Worm (Caenorhabditis elegans) whole organism, late embryonic: ENCODE results near the gene F41E6.1.
A peak's percentile ranks its signal among the peaks of the same experiment; 100 is the strongest.

ENCODE experiments used
- F13H6.1 ChIP-seq: sonication (generic microtip); optimal IDR thresholded peaks from 2 replicates; lab custom pipeline; 2016; ENCODE audit warnings: missing genetic modification characterization, missing compliant biosample characterization
- K09A11.1 ChIP-seq: sonication (generic microtip); optimal IDR thresholded peaks from 2 replicates; lab custom pipeline; 2017; ENCODE audit warnings: antibody characterized with exemption, mild to moderate bottlenecking, missing genetic modification characterization, missing compliant biosample characterization; ENCODE audit not compliant: insufficient read depth
- T23F11.4 ChIP-seq: fragments of 200-800 bp; sonication (Bioruptor generic); optimal IDR thresholded peaks from 2 replicates; lab custom pipeline; 2018; ENCODE audit warnings: mild to moderate bottlenecking, missing genetic modification characterization, missing compliant biosample characterization
- Y22D7AL.16 ChIP-seq: sonication (generic microtip); optimal IDR thresholded peaks from 2 replicates; lab custom pipeline; 2016; ENCODE audit warnings: missing genetic modification characterization, missing compliant biosample characterization
- ahr-1 ChIP-seq: sonication (generic microtip); optimal IDR thresholded peaks from 2 replicates; lab custom pipeline; 2016; ENCODE audit warnings: missing genetic modification characterization, missing compliant biosample characterization
- ceh-14 ChIP-seq: sonication (generic microtip); optimal IDR thresholded peaks from 2 replicates; lab custom pipeline; 2016; ENCODE audit warnings: missing genotype, missing genetic modification characterization, missing compliant biosample characterization
- ceh-19 ChIP-seq: fragments of 200-800 bp; sonication (Bioruptor generic); optimal IDR thresholded peaks from 2 replicates; lab custom pipeline; 2018; ENCODE audit warnings: mild to moderate bottlenecking, missing genetic modification characterization, missing compliant biosample characterization
- ceh-2 ChIP-seq: sonication (generic microtip); optimal IDR thresholded peaks from 2 replicates; lab custom pipeline; 2016; ENCODE audit warnings: missing genotype, missing genetic modification characterization, missing compliant biosample characterization
- ceh-22 ChIP-seq: sonication (generic microtip); optimal IDR thresholded peaks from 2 replicates; lab custom pipeline; 2017; ENCODE audit warnings: missing biosample characterization, missing genetic modification characterization
- ceh-24 ChIP-seq: sonication (generic microtip); optimal IDR thresholded peaks from 2 replicates; lab custom pipeline; 2016; ENCODE audit warnings: mild to moderate bottlenecking, missing genetic modification characterization, missing compliant biosample characterization
- ceh-31 ChIP-seq: sonication (generic microtip); optimal IDR thresholded peaks from 2 replicates; lab custom pipeline; 2016; ENCODE audit warnings: missing genetic modification characterization, missing compliant biosample characterization
- ceh-34 ChIP-seq: sonication (generic microtip); optimal IDR thresholded peaks from 2 replicates; lab custom pipeline; 2016; ENCODE audit warnings: mild to moderate bottlenecking, missing genetic modification characterization, missing compliant biosample characterization
- ceh-45 ChIP-seq: fragments of 200-800 bp; sonication (Bioruptor generic); IDR thresholded peaks from 2 replicates; pipeline ENCODE4 v1.3.6; 2022; ENCODE audit warnings: missing genetic modification reagents, missing genetic modification characterization, missing compliant biosample characterization
- dmd-4 ChIP-seq: sonication (generic microtip); optimal IDR thresholded peaks from 2 replicates; lab custom pipeline; 2016; ENCODE audit warnings: borderline replicate concordance, missing genetic modification characterization, missing compliant biosample characterization
- elt-2 ChIP-seq: sonication (generic microtip); optimal IDR thresholded peaks from 2 replicates; lab custom pipeline; 2016; ENCODE audit warnings: missing genetic modification reagents, missing genetic modification characterization, missing compliant biosample characterization
- elt-4 ChIP-seq: sonication (generic microtip); optimal IDR thresholded peaks from 2 replicates; lab custom pipeline; 2016; ENCODE audit warnings: missing genetic modification characterization, missing compliant biosample characterization
- eyg-1 ChIP-seq: sonication (generic microtip); optimal IDR thresholded peaks from 2 replicates; lab custom pipeline; 2016; ENCODE audit warnings: missing genotype, missing genetic modification characterization, missing compliant biosample characterization
- fax-1 ChIP-seq: sonication (generic microtip); optimal IDR thresholded peaks from 2 replicates; lab custom pipeline; 2016; ENCODE audit warnings: missing genotype, missing genetic modification characterization, missing compliant biosample characterization
- fkh-10 ChIP-seq: fragments of 150-350 bp; optimal IDR thresholded peaks from 2 replicates; lab custom pipeline; 2014; ENCODE audit warnings: missing biosample characterization, missing genetic modification reagents, missing genetic modification characterization
- fkh-6 ChIP-seq: sonication (generic microtip); optimal IDR thresholded peaks from 2 replicates; lab custom pipeline; 2016; ENCODE audit warnings: missing genetic modification characterization, missing compliant biosample characterization
- gmeb-2 ChIP-seq: sonication (generic microtip); optimal IDR thresholded peaks from 2 replicates; lab custom pipeline; 2016; ENCODE audit warnings: missing genetic modification characterization, inconsistent platforms, missing compliant biosample characterization
- madf-2 ChIP-seq: sonication (generic microtip); optimal IDR thresholded peaks from 2 replicates; lab custom pipeline; 2017; ENCODE audit warnings: missing genetic modification characterization, missing compliant biosample characterization
- mec-3 ChIP-seq: sonication (generic microtip); optimal IDR thresholded peaks from 2 replicates; lab custom pipeline; 2016; ENCODE audit warnings: borderline replicate concordance, missing genetic modification characterization, missing compliant biosample characterization
- nhr-11 ChIP-seq: fragments of 150-350 bp; optimal IDR thresholded peaks from 2 replicates; lab custom pipeline; 2014; ENCODE audit warnings: missing biosample characterization, missing genetic modification characterization
- npax-4 ChIP-seq: sonication (generic microtip); optimal IDR thresholded peaks from 2 replicates; lab custom pipeline; 2016; ENCODE audit warnings: missing genetic modification characterization, missing compliant biosample characterization
- pat-9 ChIP-seq: fragments of 200-800 bp; sonication (Bioruptor generic); optimal IDR thresholded peaks from 2 replicates; lab custom pipeline; 2018; ENCODE audit warnings: mild to moderate bottlenecking, missing genetic modification characterization, moderate library complexity, missing compliant biosample characterization
- pros-1 ChIP-seq: fragments of 150-350 bp; optimal IDR thresholded peaks from 2 replicates; lab custom pipeline; 2014; ENCODE audit warnings: missing biosample characterization, missing genetic modification reagents, missing genetic modification characterization
- rnt-1 ChIP-seq: sonication (generic microtip); optimal IDR thresholded peaks from 2 replicates; lab custom pipeline; 2016; ENCODE audit warnings: missing genetic modification characterization, missing compliant biosample characterization
- sdc-2 ChIP-seq: sonication (generic microtip); optimal IDR thresholded peaks from 2 replicates; lab custom pipeline; 2016; ENCODE audit warnings: missing genotype, missing genetic modification characterization, missing compliant biosample characterization
- sox-2 ChIP-seq: fragments of 200-800 bp; sonication (Bioruptor generic); IDR thresholded peaks from 2 replicates; pipeline ENCODE4 v1.3.6; 2022; ENCODE audit warnings: missing genetic modification reagents, missing genetic modification characterization, missing compliant biosample characterization
- sox-4 ChIP-seq: sonication (generic microtip); optimal IDR thresholded peaks from 2 replicates; lab custom pipeline; 2017; ENCODE audit warnings: mild to moderate bottlenecking, missing genetic modification characterization, inconsistent platforms, missing compliant biosample characterization
- unc-3 ChIP-seq, 2 experiments: fragments of 200-800 bp in 1 of 2; sonication (Bioruptor generic) in 1 of 2; sonication (generic microtip) in 1 of 2; conservative IDR thresholded peaks in 1 of 2; optimal IDR thresholded peaks in 1 of 2; 2 replicates each; pipeline versions ENCODE4 v1.3.6 to Lab custom; 2016 to 2022; ENCODE audit warnings: missing compliant biosample characterization in 2 of 2, missing genetic modification characterization in 2 of 2, missing genetic modification reagents in 1 of 2
- unc-42 ChIP-seq: sonication (generic microtip); optimal IDR thresholded peaks from 2 replicates; lab custom pipeline; 2016; ENCODE audit warnings: missing genotype, missing genetic modification characterization, missing compliant biosample characterization
- unc-86 ChIP-seq: sonication (generic microtip); optimal IDR thresholded peaks from 2 replicates; lab custom pipeline; 2016; ENCODE audit warnings: missing genetic modification characterization, missing compliant biosample characterization
- ztf-16 ChIP-seq: sonication (generic microtip); optimal IDR thresholded peaks from 2 replicates; lab custom pipeline; 2017; ENCODE audit warnings: missing genetic modification characterization, missing compliant biosample characterization

The F41E6.1 gene

ce11 chrV:8606099-8606696 lies 16.2 kb upstream of the F41E6.1 start, which contains the start of gene vps-60 (continued):
- TF ChIP-seq ztf-16 (tag; lab: Kevin White, UChicago) (peak; percentile 7), mec-3 (tag; lab: Kevin White, UChicago) (no peak), gmeb-2 (tag; lab: Kevin White, UChicago) (no peak), nhr-11 (no peak), ceh-19 (GFP tag; lab: Kevin White, UChicago) (no peak), ceh-24 (tag; lab: Kevin White, UChicago) (no peak), ceh-31 (tag; lab: Kevin White, UChicago) (no peak), elt-4 (tag; lab: Kevin White, UChicago) (no peak), rnt-1 (tag; lab: Kevin White, UChicago) (peak; percentile 58), ceh-2 (peak; percentile 13), ceh-14 (tag; lab: Kevin White, UChicago) (peak; percentile 82), ceh-34 (tag; lab: Kevin White, UChicago) (peak; percentile 69), unc-3 (GFP tag; conservative IDR thresholded peaks at IDR 0.05; lab: Robert Waterston, UW) (no peak), unc-3 (tag; optimal IDR thresholded peaks at IDR 0.05; lab: Kevin White, UChicago) (peak; percentile 4), sox-4 (tag; lab: Kevin White, UChicago) (no peak), ceh-22 (tag; lab: Kevin White, UChicago) (no peak), npax-4 (tag; lab: Kevin White, UChicago) (no peak), ceh-45 (no peak), sox-2 (GFP tag; lab: Robert Waterston, UW) (no peak), fax-1 (tag; lab: Kevin White, UChicago) (no peak), pat-9 (tag; lab: Kevin White, UChicago) (no peak), elt-2 (tag; lab: Kevin White, UChicago) (peak; percentile 80), ahr-1 (tag; lab: Kevin White, UChicago) (no peak), unc-86 (tag; lab: Kevin White, UChicago) (peak; percentile 9), F13H6.1 (tag; lab: Kevin White, UChicago) (no peak), Y22D7AL.16 (tag; lab: Kevin White, UChicago) (no peak), sdc-2 (tag; lab: Kevin White, UChicago) (peak; percentile 32)

DNA sequence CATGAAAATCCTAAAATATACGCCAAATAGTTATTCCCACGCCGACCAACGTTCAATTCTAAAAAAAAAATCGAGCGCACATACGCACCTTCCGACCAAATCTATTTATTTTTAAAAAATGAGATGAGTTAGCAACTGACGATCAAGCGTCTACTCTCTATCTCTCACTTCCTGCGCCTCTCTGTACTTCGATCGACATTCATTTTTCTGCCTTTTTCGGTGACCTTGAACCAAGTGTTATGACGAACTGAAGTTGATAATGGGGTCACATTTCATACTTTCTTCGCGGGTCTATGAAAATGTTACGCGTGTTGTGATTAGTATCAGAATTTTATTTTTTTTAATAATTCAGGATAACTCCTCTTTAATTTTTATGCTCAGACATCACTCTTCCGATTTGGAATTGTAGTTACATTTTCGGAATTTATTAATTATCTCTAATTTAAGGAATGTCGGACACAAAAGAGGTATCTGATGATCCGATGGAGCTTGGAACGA lies 15.0 kb upstream of the F41E6.1 start, which contains the start of gene smk-1:
smk-1 (plus strand) TSS at position 448 of the 498 bp plus-strand sequence.
- no peak for TF ChIP-seq sox-4 (tag; lab: Kevin White, UChicago)
- no peak for TF ChIP-seq ceh-45
- TF ChIP-seq T23F11.4, result no peak
- TF ChIP-seq dmd-4 (tag; lab: Kevin White, UChicago), result no peak
- TF ChIP-seq eyg-1 (tag; lab: Kevin White, UChicago), result no peak
- no peak for TF ChIP-seq nhr-11
- no peak for TF ChIP-seq madf-2 (tag; lab: Kevin White, UChicago)
- TF ChIP-seq fax-1 (tag; lab: Kevin White, UChicago), result no peak
- TF ChIP-seq unc-42 (tag; lab: Kevin White, UChicago), result no peak
- no peak for TF ChIP-seq K09A11.1 (tag; lab: Kevin White, UChicago)
- TF ChIP-seq unc-3 (GFP tag; conservative IDR thresholded peaks at IDR 0.05; lab: Robert Waterston, UW), result no peak
- TF ChIP-seq unc-3 (tag; optimal IDR thresholded peaks at IDR 0.05; lab: Kevin White, UChicago), result no peak

ce11 chrV:8608483-8608882 lies 13.9 kb upstream of the F41E6.1 start:
- TF ChIP-seq fkh-10 (GFP tag; lab: Kevin White, UChicago) (no peak), pros-1 (tag; lab: Kevin White, UChicago) (no peak), unc-86 (tag; lab: Kevin White, UChicago) (no peak), fkh-6 (no peak), ceh-34 (tag; lab: Kevin White, UChicago) (no peak), Y22D7AL.16 (tag; lab: Kevin White, UChicago) (no peak)
